Fruit fly (Drosophila melanogaster): ENCODE data around the gene Teh3.

The Teh3 gene

DNA sequence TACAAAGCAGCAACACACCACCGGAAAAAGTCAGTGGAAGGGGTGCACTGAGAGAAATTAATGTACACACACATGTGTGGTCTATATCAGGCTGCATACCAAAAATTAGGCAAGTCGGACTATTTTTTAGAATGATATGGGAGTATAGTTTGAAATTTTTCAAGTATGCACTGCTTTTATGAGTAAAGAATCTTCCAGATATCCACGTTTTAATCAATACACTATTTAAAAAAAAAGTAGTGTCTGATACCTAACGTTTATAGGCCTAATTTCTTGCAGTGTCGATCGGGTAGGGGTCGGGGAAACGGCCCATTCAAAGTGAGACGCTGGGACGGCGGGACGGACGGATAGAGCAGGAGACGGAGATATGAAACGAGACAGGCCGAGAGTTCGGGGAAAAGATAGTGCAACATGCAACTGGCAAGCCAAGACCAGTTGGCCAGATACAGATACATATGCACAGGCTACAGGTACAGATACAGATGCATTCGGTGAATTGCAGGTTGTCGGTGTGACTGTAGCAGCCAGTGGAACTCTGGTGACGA is 46.0 kb upstream of the Teh3 start (continued):
- TF ChIP-seq pan (optimal IDR thresholded peaks at IDR 0.05) (no peak), pan (GFP tag; optimal IDR thresholded peaks at IDR 0.05 in 1 of 2, IDR thresholded peaks at IDR 0.05 in 1 of 2) (peak in 1 of 2 experiments; percentile 82), gcm (GFP tag; optimal IDR thresholded peaks at IDR 0.05) (peak; percentile 96), Fer3 (tag; optimal IDR thresholded peaks at IDR 0.05) (peak; percentile 80), al (GFP tag; IDR thresholded peaks at IDR 0.05) (0 out of 2 replicates have a peak, but pooled peaks have one; percentile 15), usp (GFP tag; optimal IDR thresholded peaks at IDR 0.05) (no peak), ase (GFP tag; IDR thresholded peaks at IDR 0.05) (peak; percentile 88; the same call in 2 of the 3 replicates), eve (GFP tag; optimal IDR thresholded peaks at IDR 0.05) (peak; percentile 98 to 99), sima (GFP tag; optimal IDR thresholded peaks at IDR 0.05) (peak; percentile 14), sens-2 (GFP tag; IDR thresholded peaks at IDR 0.05) (peak; percentile 87), Sox102F (GFP tag; optimal IDR thresholded peaks at IDR 0.05) (peak; percentile 96), zen2 (GFP tag; IDR thresholded peaks at IDR 0.05; ENCODE audit: partially characterized antibody) (no peak), knrl (GFP tag; IDR thresholded peaks at IDR 0.05; ENCODE audit: partially characterized antibody) (no peak), CG10366 (GFP tag; IDR thresholded peaks at IDR 0.05) (peak; percentile 83), aop (GFP tag; IDR thresholded peaks at IDR 0.05) (peak; percentile 73; the same call in 1 of the 2 replicates), dan (GFP tag; IDR thresholded peaks at IDR 0.05) (peak; percentile 86), Nf-YA (GFP tag; IDR thresholded peaks at IDR 0.05) (peak; percentile 75), sna (GFP tag; IDR thresholded peaks at IDR 0.05; ENCODE audit: partially characterized antibody) (no peak), CG7987 (GFP tag; optimal IDR thresholded peaks at IDR 0.05) (peak; percentile 55), pnt (GFP tag; optimal IDR thresholded peaks at IDR 0.05) (peak; percentile 96), schlank (tag; optimal IDR thresholded peaks at IDR 0.05) (no peak), CG10462 (GFP tag; optimal IDR thresholded peaks at IDR 0.05) (peak; percentile 92), CG18476 (GFP tag; optimal IDR thresholded peaks at IDR 0.05) (peak; percentile 90), CG13123 (GFP tag; optimal IDR thresholded peaks at IDR 0.05) (peak; percentile 83), CG17612 (GFP tag; IDR thresholded peaks at IDR 0.05) (peak; percentile 40; the same call in 1 of the 2 replicates), nom (GFP tag; optimal IDR thresholded peaks at IDR 0.05) (peak; percentile 89), dm (GFP tag; optimal IDR thresholded peaks at IDR 0.05) (peak; percentile 85), Gug (GFP tag; IDR thresholded peaks at IDR 0.05) (peak; percentile 81), CG15696 (tag; optimal IDR thresholded peaks at IDR 0.05) (peak; percentile 99), pita (GFP tag; optimal IDR thresholded peaks at IDR 0.05) (no peak), CG9609 (GFP tag; optimal IDR thresholded peaks at IDR 0.05) (peak; percentile 94), slbo (GFP tag; IDR thresholded peaks at IDR 0.05) (peak; percentile 51), CG6683 (GFP tag; optimal IDR thresholded peaks at IDR 0.05) (peak; percentile 70), tx (GFP tag; optimal IDR thresholded peaks at IDR 0.05) (peak; percentile 93), HHEX (GFP tag; optimal IDR thresholded peaks at IDR 0.05) (peak; percentile 86), Ets97D (GFP tag; optimal IDR thresholded peaks at IDR 0.05) (peak; percentile 76), pb (GFP tag; optimal IDR thresholded peaks at IDR 0.05) (peak; percentile 92), CG2129 (GFP tag; IDR thresholded peaks at IDR 0.05; ENCODE audit: partially characterized antibody) (no peak), CG14965 (GFP tag; optimal IDR thresholded peaks at IDR 0.05; ENCODE audit: borderline replicate concordance) (peak; percentile 68), CG6654 (GFP tag; optimal IDR thresholded peaks at IDR 0.05) (peak; percentile 82), hkb (optimal IDR thresholded peaks at IDR 0.05) (no peak), hkb (GFP tag; IDR thresholded peaks at IDR 0.05) (peak; percentile 91), Opbp (GFP tag; IDR thresholded peaks at IDR 0.05; ENCODE audit: partially characterized antibody) (no peak), CG12391 (tag; optimal IDR thresholded peaks at IDR 0.05) (peak; percentile 96), vfl (GFP tag; optimal IDR thresholded peaks at IDR 0.05) (peak; percentile 66), CG18619 (GFP tag; optimal IDR thresholded peaks at IDR 0.05) (peak; percentile 89), lab (GFP tag; optimal IDR thresholded peaks at IDR 0.05) (peak; percentile 85), Drgx (GFP tag; IDR thresholded peaks at IDR 0.05) (peak; percentile 91), ewg (GFP tag; optimal IDR thresholded peaks at IDR 0.05) (peak; percentile 90), Dek (tag; optimal IDR thresholded peaks at IDR 0.05) (peak; percentile 79)

Measured in whole organism, embryonic.